Worm (Caenorhabditis elegans): ENCODE results near the gene Y51H4A.938.

Y51H4A.938 gene

DNA sequence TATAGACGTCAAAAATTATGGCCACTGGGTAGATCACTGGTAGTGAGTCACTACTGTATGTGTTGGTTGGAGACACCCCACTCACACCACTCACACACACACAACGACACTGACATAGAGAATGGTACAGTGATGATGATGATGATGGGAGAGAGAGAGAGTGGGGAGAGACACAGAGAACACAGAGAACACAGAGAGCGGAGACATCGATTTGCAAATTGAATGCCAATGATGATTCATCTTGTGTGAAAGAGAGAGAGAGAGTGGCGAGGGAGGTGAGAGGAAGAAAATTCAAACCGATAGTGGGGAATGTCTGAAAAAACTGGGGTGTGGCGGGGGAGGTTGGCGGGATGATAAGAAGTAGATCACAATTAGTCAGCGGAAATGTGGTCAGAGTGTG lies 9.0 kb downstream of the Y51H4A.938 start (continued):
- TF ChIP-seq elt-3 (tag; optimal IDR thresholded peaks at IDR 0.05): no peak
- TF ChIP-seq efl-1 (optimal IDR thresholded peaks at IDR 0.05): peak; percentile 21 to 44
- peak; percentile 26 to 78 for TF ChIP-seq efl-1 (GFP tag; optimal IDR thresholded peaks at IDR 0.05 in 1 of 2)
- TF ChIP-seq unc-130 (tag; optimal IDR thresholded peaks at IDR 0.05): no peak
- peak; percentile 70 for TF ChIP-seq snu-23 (GFP tag; optimal IDR thresholded peaks at IDR 0.05)
- no peak for TF ChIP-seq ceh-63 (GFP tag; optimal IDR thresholded peaks at IDR 0.05)
- TF ChIP-seq Y116A8C.19 (tag; optimal IDR thresholded peaks at IDR 0.05; ENCODE audit: borderline replicate concordance): no peak
- TF ChIP-seq fkh-10 (GFP tag; optimal IDR thresholded peaks at IDR 0.05): no peak
- TF ChIP-seq nhr-19 (GFP tag; conservative IDR thresholded peaks at IDR 0.05): peak; percentile 31
- no peak for TF ChIP-seq sox-4 (tag; optimal IDR thresholded peaks at IDR 0.05)
- TF ChIP-seq zag-1 (tag; optimal IDR thresholded peaks at IDR 0.05): no peak
- no peak for TF ChIP-seq pag-3 (tag; optimal IDR thresholded peaks at IDR 0.05; ENCODE audit: borderline replicate concordance, insufficient read depth)
- TF ChIP-seq ets-5 (GFP tag; IDR thresholded peaks at IDR 0.05): no peak
- no peak for TF ChIP-seq snpc-4 (tag; optimal IDR thresholded peaks at IDR 0.05)
- TF ChIP-seq fkh-4 (tag; optimal IDR thresholded peaks at IDR 0.05; ENCODE audit: borderline replicate concordance): no peak
- no peak for TF ChIP-seq hlh-17 (GFP tag; optimal IDR thresholded peaks at IDR 0.05; ENCODE audit: borderline replicate concordance)
- TF ChIP-seq nhr-84 (tag; optimal IDR thresholded peaks at IDR 0.05): no peak
- peak; percentile 71 for TF ChIP-seq skn-1 (tag; optimal IDR thresholded peaks at IDR 0.05)
- TF ChIP-seq ceh-82 (tag; optimal IDR thresholded peaks at IDR 0.05): peak in 2 of 3 experiments; percentile 34 to 42
- TF ChIP-seq elt-2 (tag; optimal IDR thresholded peaks at IDR 0.05): no peak
- TF ChIP-seq sup-37 (GFP tag; optimal IDR thresholded peaks at IDR 0.05): no peak
- TF ChIP-seq F16B12.6 (tag; optimal IDR thresholded peaks at IDR 0.05): no peak
- no peak for TF ChIP-seq egl-13 (tag; optimal IDR thresholded peaks at IDR 0.05)
- TF ChIP-seq C34B4.2 (tag; optimal IDR thresholded peaks at IDR 0.05): no peak
- TF ChIP-seq nhr-90 (tag; optimal IDR thresholded peaks at IDR 0.05; ENCODE audit: poor library complexity): peak; percentile 61
- no peak for TF ChIP-seq nhr-28 (tag; optimal IDR thresholded peaks at IDR 0.05)
- no peak for TF ChIP-seq unc-98 (GFP tag; IDR thresholded peaks at IDR 0.05)
- TF ChIP-seq ceh-8 (GFP tag; optimal IDR thresholded peaks at IDR 0.05): no peak
- peak; percentile 85 for TF ChIP-seq nhr-85 (tag)
- TF ChIP-seq mab-9 (GFP tag; IDR thresholded peaks at IDR 0.05): no peak
- TF ChIP-seq ceh-88 (GFP tag; IDR thresholded peaks at IDR 0.05): no peak
- TF ChIP-seq sptf-1 (tag; optimal IDR thresholded peaks at IDR 0.05): no peak
- TF ChIP-seq nhr-77 (tag; optimal IDR thresholded peaks at IDR 0.05): no peak
- TF ChIP-seq aly-2 (tag; optimal IDR thresholded peaks at IDR 0.05): no peak
- no peak for TF ChIP-seq C04F5.9 (tag; optimal IDR thresholded peaks at IDR 0.05)
- no peak for TF ChIP-seq hlh-4 (tag; optimal IDR thresholded peaks at IDR 0.05)
- no peak for TF ChIP-seq isw-1 (GFP tag; IDR thresholded peaks at IDR 0.05)
- no peak for TF ChIP-seq pqm-1 (tag; optimal IDR thresholded peaks at IDR 0.05)
- TF ChIP-seq rnt-1 (tag; optimal IDR thresholded peaks at IDR 0.05): peak; percentile 48
- no peak for TF ChIP-seq hpl-2 (GFP tag; optimal IDR thresholded peaks at IDR 0.05)
- peak; percentile 86 for TF ChIP-seq jun-1 (tag; optimal IDR thresholded peaks at IDR 0.05)
- no peak for TF ChIP-seq dsc-1 (tag; optimal IDR thresholded peaks at IDR 0.05)
- TF ChIP-seq xbp-1 (tag; optimal IDR thresholded peaks at IDR 0.05): peak; percentile 28
- no peak for TF ChIP-seq unc-30 (tag; optimal IDR thresholded peaks at IDR 0.05)
- no peak for TF ChIP-seq unc-62 (GFP tag; optimal IDR thresholded peaks at IDR 0.05)
- no peak for TF ChIP-seq nhr-11 (tag; optimal IDR thresholded peaks at IDR 0.05)
- TF ChIP-seq nhr-237 (tag; optimal IDR thresholded peaks at IDR 0.05): no peak
- no peak for TF ChIP-seq ztf-11 (tag; optimal IDR thresholded peaks at IDR 0.05)
- TF ChIP-seq pax-3 (tag; optimal IDR thresholded peaks at IDR 0.05): no peak
- no peak for TF ChIP-seq irx-1 (tag; optimal IDR thresholded peaks at IDR 0.05)
- TF ChIP-seq lir-3 (tag; optimal IDR thresholded peaks at IDR 0.05; ENCODE audit: poor library complexity): no peak
- TF ChIP-seq lin-35 (GFP tag; optimal IDR thresholded peaks at IDR 0.05): peak in 1 of 2 experiments; percentile 66
- TF ChIP-seq blmp-1 (tag; optimal IDR thresholded peaks at IDR 0.05): peak; percentile 43
- peak; percentile 69 for TF ChIP-seq mep-1 (tag; optimal IDR thresholded peaks at IDR 0.05)
